Worm (Caenorhabditis elegans) whole organism, L1 larva: ENCODE measurements around the gene cex-2.

Source experiments
- C04F5.9 ChIP-seq: sonication (generic microtip); optimal IDR thresholded peaks from 2 replicates; lab custom pipeline; 2016; ENCODE audit warnings: missing genetic modification characterization, missing compliant biosample characterization
- F16B12.6 ChIP-seq: fragments of 150-350 bp; optimal IDR thresholded peaks from 2 replicates; lab custom pipeline; 2014; ENCODE audit warnings: missing biosample characterization, missing genetic modification characterization
- aha-1 ChIP-seq: fragments of 150-350 bp; optimal IDR thresholded peaks from 2 replicates; lab custom pipeline; 2014; ENCODE audit warnings: missing biosample characterization, missing genetic modification characterization
- alr-1 ChIP-seq: fragments of 200-800 bp; sonication (Bioruptor generic); optimal IDR thresholded peaks from 2 replicates; lab custom pipeline; 2018; ENCODE audit warnings: borderline replicate concordance, mild to moderate bottlenecking, missing genetic modification characterization, missing compliant biosample characterization
- aly-2 ChIP-seq: fragments of 150-350 bp; optimal IDR thresholded peaks from 2 replicates; lab custom pipeline; 2014; ENCODE audit warnings: missing biosample characterization, missing genetic modification characterization
- ama-1 ChIP-seq: fragments of 150-350 bp; optimal IDR thresholded peaks from 2 replicates; lab custom pipeline; 2014
- ceh-90 ChIP-seq: sonication (generic microtip); optimal IDR thresholded peaks from 2 replicates; lab custom pipeline; 2016; ENCODE audit warnings: missing genetic modification characterization, missing compliant biosample characterization
- dsc-1 ChIP-seq: sonication (generic microtip); optimal IDR thresholded peaks from 2 replicates; lab custom pipeline; 2016; ENCODE audit warnings: mild to moderate bottlenecking, missing genetic modification characterization, missing compliant biosample characterization
- egl-13 ChIP-seq: sonication (generic microtip); optimal IDR thresholded peaks from 2 replicates; lab custom pipeline; 2016; ENCODE audit warnings: missing genotype, missing genetic modification reagents, missing genetic modification characterization, missing compliant biosample characterization
- elt-3 ChIP-seq, 6 experiments: fragments of 150-350 bp in 1 of 6; sonication (generic microtip); optimal IDR thresholded peaks; 2 replicates each; lab custom pipeline; 2017 to 2018; ENCODE audit warnings: missing biosample characterization in 6 of 6, missing genetic modification characterization in 6 of 6, inconsistent platforms in 1 of 6
- fkh-10 ChIP-seq: sonication (generic microtip); optimal IDR thresholded peaks from 2 replicates; lab custom pipeline; 2017; ENCODE audit warnings: missing biosample characterization, missing genetic modification reagents, missing genetic modification characterization
- fkh-4 ChIP-seq: sonication (generic microtip); optimal IDR thresholded peaks from 2 replicates; lab custom pipeline; 2016; ENCODE audit warnings: missing compliant biosample characterization, missing genetic modification characterization, borderline replicate concordance
- fkh-8 ChIP-seq: sonication (generic microtip); optimal IDR thresholded peaks from 2 replicates; lab custom pipeline; 2016; ENCODE audit warnings: mild to moderate bottlenecking, missing genetic modification characterization, missing compliant biosample characterization
- grh-1 ChIP-seq: fragments of 200-800 bp; sonication (Bioruptor generic); IDR thresholded peaks from 2 replicates; pipeline ENCODE4 v1.3.6; 2022; ENCODE audit warnings: missing genetic modification reagents, missing genetic modification characterization, missing compliant biosample characterization
- hlh-17 ChIP-seq: fragments of 200-800 bp; sonication (Bioruptor generic); optimal IDR thresholded peaks from 2 replicates; lab custom pipeline; 2018; ENCODE audit warnings: missing genetic modification characterization, mild to moderate bottlenecking, missing compliant biosample characterization, moderate library complexity, borderline replicate concordance
- hlh-4 ChIP-seq: sonication (generic microtip); optimal IDR thresholded peaks from 2 replicates; lab custom pipeline; 2016; ENCODE audit warnings: mild to moderate bottlenecking, missing genetic modification characterization, missing compliant biosample characterization
- irx-1 ChIP-seq: sonication (generic microtip); optimal IDR thresholded peaks from 2 replicates; lab custom pipeline; 2016; ENCODE audit warnings: missing genetic modification characterization, missing compliant biosample characterization
- isw-1 ChIP-seq: fragments of 200-800 bp; sonication (Bioruptor generic); IDR thresholded peaks from 2 replicates; pipeline ENCODE4 v1.3.6; 2022; ENCODE audit warnings: missing genetic modification characterization, missing compliant biosample characterization
- jun-1 ChIP-seq: fragments of 150-350 bp; optimal IDR thresholded peaks from 2 replicates; lab custom pipeline; 2014; ENCODE audit warnings: missing biosample characterization, missing genetic modification reagents, missing genetic modification characterization
- lin-15B ChIP-seq: fragments of 150-350 bp; sonication (generic microtip); optimal IDR thresholded peaks from 3 replicates; lab custom pipeline; 2014; ENCODE audit warnings: missing biosample characterization, missing genetic modification characterization
- lin-35 ChIP-seq, 2 experiments: fragments of 150-350 bp; optimal IDR thresholded peaks; 2 replicates each; lab custom pipeline; 2014; ENCODE audit warnings: missing biosample characterization in 2 of 2, missing genetic modification characterization in 2 of 2, missing genetic modification reagents in 2 of 2
- lin-39 ChIP-seq: fragments of 150-350 bp; optimal IDR thresholded peaks from 2 replicates; lab custom pipeline; 2014; ENCODE audit warnings: missing biosample characterization, missing genetic modification reagents, missing genetic modification characterization
- lsy-2 ChIP-seq, 2 experiments: fragments of 150-350 bp; optimal IDR thresholded peaks; 2 replicates each; lab custom pipeline; 2014; ENCODE audit warnings: missing biosample characterization in 2 of 2, missing genetic modification characterization in 2 of 2
- mdl-1 ChIP-seq, 2 experiments: fragments of 150-350 bp; optimal IDR thresholded peaks; 2 replicates each; lab custom pipeline; 2014 to 2017; ENCODE audit warnings: missing biosample characterization in 2 of 2, missing genetic modification characterization in 2 of 2, inconsistent platforms in 1 of 2
- mep-1 ChIP-seq: fragments of 150-350 bp; optimal IDR thresholded peaks from 2 replicates; lab custom pipeline; 2014; ENCODE audit warnings: missing biosample characterization, missing genetic modification characterization
- nhr-11 ChIP-seq: fragments of 150-350 bp; optimal IDR thresholded peaks from 2 replicates; lab custom pipeline; 2014; ENCODE audit warnings: missing biosample characterization, missing genetic modification characterization
- nhr-12 ChIP-seq: sonication (generic microtip); optimal IDR thresholded peaks from 2 replicates; lab custom pipeline; 2017; ENCODE audit warnings: missing biosample characterization, missing genetic modification characterization
- nhr-47 ChIP-seq: sonication (generic microtip); optimal IDR thresholded peaks from 2 replicates; lab custom pipeline; 2016; ENCODE audit warnings: mild to moderate bottlenecking, missing genetic modification characterization, moderate library complexity, missing compliant biosample characterization
- nhr-76 ChIP-seq: sonication (generic microtip); optimal IDR thresholded peaks from 2 replicates; lab custom pipeline; 2017; ENCODE audit warnings: missing biosample characterization, missing genetic modification characterization
- nhr-84 ChIP-seq: sonication (generic microtip); optimal IDR thresholded peaks from 2 replicates; lab custom pipeline; 2017; ENCODE audit warnings: missing biosample characterization, missing genetic modification characterization
- nhr-90 ChIP-seq: sonication (generic microtip); optimal IDR thresholded peaks from 2 replicates; lab custom pipeline; 2016; ENCODE audit warnings: mild to moderate bottlenecking, missing genetic modification characterization, missing compliant biosample characterization; ENCODE audit not compliant: poor library complexity
- pax-3 ChIP-seq: fragments of 200-800 bp; sonication (Bioruptor generic); optimal IDR thresholded peaks from 2 replicates; lab custom pipeline; 2018; ENCODE audit warnings: mild to moderate bottlenecking, missing genetic modification characterization, moderate library complexity, missing compliant biosample characterization
- pqm-1 ChIP-seq: sonication (generic microtip); optimal IDR thresholded peaks from 3 replicates; lab custom pipeline; 2017; ENCODE audit warnings: missing biosample characterization, missing genetic modification characterization
- rnt-1 ChIP-seq: sonication (generic microtip); optimal IDR thresholded peaks from 2 replicates; lab custom pipeline; 2016; ENCODE audit warnings: mild to moderate bottlenecking, missing genetic modification characterization, moderate library complexity, missing compliant biosample characterization
- skn-1 ChIP-seq: fragments of 150-350 bp; optimal IDR thresholded peaks from 2 replicates; lab custom pipeline; 2014; ENCODE audit warnings: missing biosample characterization, missing genetic modification characterization
- snu-23 ChIP-seq: sonication (generic microtip); optimal IDR thresholded peaks from 2 replicates; lab custom pipeline; 2016; ENCODE audit warnings: missing genetic modification characterization, missing compliant biosample characterization
- sup-37 ChIP-seq: fragments of 200-800 bp; sonication (Bioruptor generic); optimal IDR thresholded peaks from 2 replicates; lab custom pipeline; 2018; ENCODE audit warnings: mild to moderate bottlenecking, missing genetic modification characterization, missing compliant biosample characterization
- swsn-7 ChIP-seq: sonication (generic microtip); optimal IDR thresholded peaks from 2 replicates; lab custom pipeline; 2016; ENCODE audit warnings: missing genetic modification characterization, missing compliant biosample characterization
- tbx-2 ChIP-seq: sonication (generic microtip); optimal IDR thresholded peaks from 2 replicates; lab custom pipeline; 2016; ENCODE audit warnings: missing genetic modification characterization, missing compliant biosample characterization
- unc-130 ChIP-seq: fragments of 150-350 bp; optimal IDR thresholded peaks from 2 replicates; lab custom pipeline; 2017; ENCODE audit warnings: missing biosample characterization, missing genetic modification characterization, inconsistent platforms
- unc-30 ChIP-seq: sonication (generic microtip); optimal IDR thresholded peaks from 2 replicates; lab custom pipeline; 2017; ENCODE audit warnings: missing biosample characterization, missing genetic modification characterization
- unc-62 ChIP-seq: fragments of 150-350 bp; optimal IDR thresholded peaks from 2 replicates; lab custom pipeline; 2014; ENCODE audit warnings: missing biosample characterization, missing genetic modification reagents, missing genetic modification characterization
- xbp-1 ChIP-seq: sonication (generic microtip); optimal IDR thresholded peaks from 2 replicates; lab custom pipeline; 2016; ENCODE audit warnings: missing genetic modification characterization, missing compliant biosample characterization
- zag-1 ChIP-seq: fragments of 150-350 bp; optimal IDR thresholded peaks from 2 replicates; lab custom pipeline; 2014; ENCODE audit warnings: missing biosample characterization, missing genetic modification characterization
- ztf-11 ChIP-seq, 2 experiments: sonication (generic microtip); optimal IDR thresholded peaks; 2 replicates each; lab custom pipeline; 2016 to 2017; ENCODE audit warnings: missing genetic modification characterization in 2 of 2, missing biosample characterization in 1 of 2, missing compliant biosample characterization in 1 of 2

The cex-2 gene

DNA sequence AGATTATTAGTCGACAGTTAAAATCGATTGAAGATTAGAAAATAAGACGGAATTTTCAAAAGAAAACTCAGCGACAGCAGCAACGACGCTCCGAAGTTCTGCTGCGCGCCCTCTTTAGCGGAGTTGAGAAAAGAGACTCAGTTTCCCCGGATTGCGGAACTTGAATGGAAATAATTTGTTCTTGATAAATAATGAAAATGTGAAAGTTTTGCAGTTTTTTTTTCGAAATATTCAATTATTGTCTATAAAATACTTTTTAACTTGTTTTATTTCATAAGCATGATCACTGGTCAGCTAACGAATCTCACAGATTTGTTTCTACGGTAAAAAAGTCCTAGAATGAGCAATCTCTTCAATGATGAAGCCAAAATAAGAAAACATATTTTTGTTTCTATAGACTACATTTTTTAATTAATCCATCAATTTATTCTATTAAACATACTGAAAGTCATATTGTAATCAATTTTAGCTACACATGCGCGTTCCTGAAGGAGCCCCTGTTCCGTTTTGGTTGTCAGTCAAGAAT lies 22.3 kb upstream of the cex-2 start, which contains the start of the genes cec-3 and T09A5.15 (continued):
- TF ChIP-seq isw-1 (GFP tag; lab: Robert Waterston, UW) (peak; percentile 40), hlh-17 (GFP tag; lab: Kevin White, UChicago) (no peak), mep-1 (tag; lab: Kevin White, UChicago) (peak; percentile 48), lin-15B (tag; lab: Kevin White, UChicago) (peak; percentile 20), pqm-1 (tag; lab: Kevin White, UChicago) (no peak), nhr-11 (no peak), tbx-2 (tag; lab: Kevin White, UChicago) (peak; percentile 46), ztf-11 (tag; optimal IDR thresholded peaks at IDR 0.05; lab: Kevin White, UChicago) (peak in 1 of 2 experiments; percentile 63), nhr-90 (tag; lab: Kevin White, UChicago) (peak; percentile 65), xbp-1 (peak; percentile 56), nhr-12 (tag; lab: Kevin White, UChicago) (no peak), nhr-47 (peak; percentile 73), lin-39 (tag; lab: Kevin White, UChicago) (no peak), alr-1 (tag; lab: Kevin White, UChicago) (no peak), fkh-8 (peak; percentile 51), elt-3 (tag; optimal IDR thresholded peaks at IDR 0.05; lab: Kevin White, UChicago) (no peak), zag-1 (tag; lab: Kevin White, UChicago) (no peak), F16B12.6 (peak; percentile 18), aly-2 (tag; lab: Kevin White, UChicago) (no peak), lsy-2 (tag; optimal IDR thresholded peaks at IDR 0.05; lab: Kevin White, UChicago) (peak; percentile 54 to 83), aha-1 (tag; lab: Kevin White, UChicago) (no peak), hlh-4 (no peak), unc-30 (no peak), nhr-76 (tag; lab: Kevin White, UChicago) (no peak), egl-13 (peak; percentile 39), unc-130 (no peak), sup-37 (GFP tag; lab: Kevin White, UChicago) (no peak), ama-1 (lab: Kevin White, UChicago) (no peak), skn-1 (tag; lab: Kevin White, UChicago) (peak; percentile 45), irx-1 (peak; percentile 8), lin-35 (GFP tag; optimal IDR thresholded peaks at IDR 0.05; lab: Kevin White, UChicago) (peak; percentile 40 to 71), snu-23 (GFP tag; lab: Kevin White, UChicago) (peak; percentile 72), unc-62 (no peak), C04F5.9 (tag; lab: Kevin White, UChicago) (peak; percentile 23), swsn-7 (tag; lab: Kevin White, UChicago) (peak; percentile 52), fkh-10 (GFP tag; lab: Kevin White, UChicago) (no peak), rnt-1 (peak; percentile 49)

DNA sequence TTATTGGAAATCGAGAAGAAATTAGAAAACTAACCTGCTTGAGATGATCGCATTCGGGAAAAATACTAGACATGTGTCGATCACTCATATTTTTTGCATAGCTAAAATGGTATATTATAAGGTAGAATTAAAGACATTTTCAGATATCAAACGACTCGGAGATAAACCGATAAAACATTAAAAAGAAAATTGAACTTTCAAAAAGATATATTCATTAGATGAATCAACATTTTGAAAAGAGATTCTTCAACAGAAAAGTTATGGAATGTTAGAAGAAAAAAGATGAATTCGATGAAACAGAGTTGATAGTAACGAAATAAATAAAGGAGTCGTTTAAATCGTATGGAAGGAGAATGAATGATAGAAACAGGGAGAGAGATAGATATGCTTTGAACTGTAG lies 20.4 kb upstream of the cex-2 start, which contains the start of gene mdmh-35:
mdmh-35 (minus strand) TSS at position 101 of the 400 bp plus-strand sequence.
- TF ChIP-seq unc-62 (no peak), nhr-47 (no peak), mdl-1 (tag; optimal IDR thresholded peaks at IDR 0.05; lab: Kevin White, UChicago) (no peak), ceh-90 (tag; lab: Kevin White, UChicago) (no peak), jun-1 (tag; lab: Kevin White, UChicago) (no peak), dsc-1 (tag; lab: Kevin White, UChicago) (no peak), xbp-1 (no peak), fkh-4 (no peak), pax-3 (tag; lab: Kevin White, UChicago) (no peak), grh-1 (GFP tag; lab: Robert Waterston, UW) (no peak), nhr-84 (tag; lab: Kevin White, UChicago) (no peak), aha-1 (tag; lab: Kevin White, UChicago) (no peak)
